Fruit fly (Drosophila melanogaster) whole organism, prepupa: ENCODE measurements around the gene CG16762.
A peak's percentile ranks its signal among the peaks of the same experiment; 100 is the strongest.

Experiments
- Blimp-1 ChIP-seq: fragments of 200-800 bp; sonication (Bioruptor generic); optimal IDR thresholded peaks from 3 replicates; lab custom pipeline; 2017; ENCODE audit warnings: missing biosample characterization, missing genetic modification characterization, mild to moderate bottlenecking, moderate library complexity, missing genetic modification reagents
- CG10631 ChIP-seq: fragments of 200-800 bp; sonication (Bioruptor generic); optimal IDR thresholded peaks from 2 replicates; lab custom pipeline; 2016; ENCODE audit warnings: missing biosample characterization, missing genetic modification characterization
- CG10669 ChIP-seq: fragments of 200-800 bp; sonication (Bioruptor generic); optimal IDR thresholded peaks from 3 replicates; lab custom pipeline; 2018; ENCODE audit warnings: missing biosample characterization, mild to moderate bottlenecking, missing genetic modification characterization, moderate library complexity
- CG11294 ChIP-seq: fragments of 200-800 bp; sonication (Bioruptor generic); IDR thresholded peaks from 2 replicates; pipeline ENCODE4 v1.3.6; 2022; ENCODE audit warnings: missing biosample characterization, missing genetic modification characterization
- CG11762 ChIP-seq: fragments of 200-800 bp; sonication (Bioruptor generic); optimal IDR thresholded peaks from 3 replicates; lab custom pipeline; 2016; ENCODE audit warnings: missing biosample characterization, missing genetic modification characterization; ENCODE audit not compliant: insufficient read depth
- CG11902 ChIP-seq: fragments of 200-800 bp; sonication (Bioruptor generic); optimal IDR thresholded peaks from 3 replicates; lab custom pipeline; 2016; ENCODE audit warnings: missing biosample characterization, missing genetic modification characterization
- CG15336 ChIP-seq: fragments of 200-800 bp; sonication (Bioruptor generic); IDR thresholded peaks from 2 replicates; pipeline ENCODE4 v1.3.6; 2022; ENCODE audit warnings: missing biosample characterization, missing genetic modification characterization
- CG1621 ChIP-seq: fragments of 200-800 bp; sonication (Bioruptor generic); optimal IDR thresholded peaks from 3 replicates; lab custom pipeline; 2018; ENCODE audit warnings: missing biosample characterization, mild to moderate bottlenecking, missing genetic modification characterization
- CG3032 ChIP-seq: fragments of 200-800 bp; optimal IDR thresholded peaks from 2 replicates; lab custom pipeline; 2019; ENCODE audit warnings: missing biosample characterization, mild to moderate bottlenecking, missing genetic modification characterization, moderate library complexity
- CG32006 ChIP-seq: fragments of 200-800 bp; sonication (Bioruptor generic); optimal IDR thresholded peaks from 3 replicates; lab custom pipeline; 2017; ENCODE audit warnings: missing biosample characterization, mild to moderate bottlenecking, missing genetic modification characterization
- CG3919 ChIP-seq: fragments of 200-800 bp; sonication (Bioruptor generic); optimal IDR thresholded peaks from 3 replicates; lab custom pipeline; 2016; ENCODE audit warnings: missing biosample characterization, missing genetic modification characterization
- CG6163 ChIP-seq: fragments of 200-800 bp; sonication (Bioruptor generic); IDR thresholded peaks from 3 replicates; pipeline ENCODE4 v1.3.6; 2022; ENCODE audit warnings: missing biosample characterization, missing genetic modification characterization
- CG6276 ChIP-seq: fragments of 200-800 bp; sonication (Bioruptor generic); optimal IDR thresholded peaks from 2 replicates; lab custom pipeline; 2017; ENCODE audit warnings: missing biosample characterization, mild to moderate bottlenecking, missing genetic modification characterization
- CG6792 ChIP-seq: fragments of 200-800 bp; sonication (Bioruptor generic); optimal IDR thresholded peaks from 3 replicates; lab custom pipeline; 2016; ENCODE audit warnings: missing biosample characterization, missing genetic modification characterization
- CG6808 ChIP-seq: fragments of 200-800 bp; sonication (Bioruptor generic); optimal IDR thresholded peaks from 3 replicates; lab custom pipeline; 2017; ENCODE audit warnings: missing biosample characterization, missing genetic modification characterization, mild to moderate bottlenecking, moderate library complexity, missing genetic modification reagents
- CG6854 ChIP-seq: fragments of 200-800 bp; sonication (Bioruptor generic); optimal IDR thresholded peaks from 2 replicates; lab custom pipeline; 2017; ENCODE audit warnings: missing biosample characterization, mild to moderate bottlenecking, missing genetic modification characterization
- CG8119 ChIP-seq: fragments of 200-800 bp; sonication (Bioruptor generic); IDR thresholded peaks from 3 replicates; pipeline ENCODE4 v1.3.6; 2022; ENCODE audit warnings: missing biosample characterization, missing genetic modification characterization
- CG8319 ChIP-seq: fragments of 200-800 bp; sonication (Bioruptor generic); optimal IDR thresholded peaks from 3 replicates; lab custom pipeline; 2016; ENCODE audit warnings: missing biosample characterization, missing genetic modification characterization
- CG8632 ChIP-seq: fragments of 200-800 bp; sonication (Bioruptor generic); optimal IDR thresholded peaks from 3 replicates; lab custom pipeline; 2016; ENCODE audit warnings: missing biosample characterization, missing genetic modification characterization
- CG9139 ChIP-seq: fragments of 200-800 bp; sonication (Bioruptor generic); optimal IDR thresholded peaks from 3 replicates; lab custom pipeline; 2017; ENCODE audit warnings: missing biosample characterization, mild to moderate bottlenecking, missing genetic modification characterization
- Eip78C ChIP-seq: fragments of 200-800 bp; sonication (Bioruptor generic); peaks from one replicate; lab custom pipeline; 2016; ENCODE audit warnings: missing biosample characterization, missing genetic modification characterization
- Eip93F ChIP-seq: fragments of 200-800 bp; sonication (Bioruptor generic); optimal IDR thresholded peaks from 2 replicates; lab custom pipeline; 2016; ENCODE audit warnings: missing biosample characterization, mild to moderate bottlenecking, missing genetic modification characterization
- Ets21C ChIP-seq: fragments of 200-800 bp; sonication (Bioruptor generic); optimal IDR thresholded peaks from 3 replicates; lab custom pipeline; 2016; ENCODE audit warnings: missing biosample characterization, missing genetic modification characterization
- Ets96B ChIP-seq: fragments of 200-800 bp; optimal IDR thresholded peaks from 2 replicates; lab custom pipeline; 2019; ENCODE audit warnings: missing biosample characterization, mild to moderate bottlenecking, missing genetic modification characterization, moderate library complexity
- Gug ChIP-seq: fragments of 200-800 bp; sonication (Bioruptor generic); IDR thresholded peaks from 2 replicates; pipeline ENCODE4 v1.3.6; 2022; ENCODE audit warnings: missing biosample characterization, missing genetic modification characterization
- Hr38 ChIP-seq: sonication (Bioruptor generic); optimal IDR thresholded peaks from 2 replicates; lab custom pipeline; 2016; ENCODE audit warnings: missing biosample characterization, missing genetic modification characterization
- Hr39 ChIP-seq: fragments of 200-800 bp; sonication (Bioruptor generic); optimal IDR thresholded peaks from 2 replicates; lab custom pipeline; 2016; ENCODE audit warnings: missing biosample characterization, missing genetic modification characterization
- Lpt ChIP-seq: fragments of 200-800 bp; sonication (Bioruptor generic); optimal IDR thresholded peaks from 3 replicates; lab custom pipeline; 2016; ENCODE audit warnings: missing biosample characterization, missing genetic modification characterization
- OdsH ChIP-seq: fragments of 200-800 bp; sonication (Bioruptor generic); optimal IDR thresholded peaks from 3 replicates; lab custom pipeline; 2016; ENCODE audit warnings: missing biosample characterization, missing genetic modification characterization
- Smox ChIP-seq: fragments of 200-800 bp; sonication (Bioruptor generic); optimal IDR thresholded peaks from 3 replicates; lab custom pipeline; 2016; ENCODE audit warnings: missing biosample characterization, missing genetic modification characterization
- Sox102F ChIP-seq: fragments of 200-800 bp; sonication (Bioruptor generic); optimal IDR thresholded peaks from 2 replicates; lab custom pipeline; 2016; ENCODE audit warnings: missing biosample characterization, mild to moderate bottlenecking, missing genetic modification characterization
- Sox15 ChIP-seq: fragments of 200-800 bp; sonication (Bioruptor generic); optimal IDR thresholded peaks from 3 replicates; lab custom pipeline; 2016; ENCODE audit warnings: missing biosample characterization, missing genetic modification characterization
- achi ChIP-seq: fragments of 200-800 bp; sonication (Bioruptor generic); optimal IDR thresholded peaks from 3 replicates; lab custom pipeline; 2016; ENCODE audit warnings: missing biosample characterization, missing genetic modification characterization
- acj6 ChIP-seq: fragments of 200-800 bp; sonication (Bioruptor generic); optimal IDR thresholded peaks from 3 replicates; lab custom pipeline; 2016; ENCODE audit warnings: missing biosample characterization, missing genetic modification characterization
- cyc ChIP-seq: fragments of 200-800 bp; sonication (Bioruptor generic); optimal IDR thresholded peaks from 3 replicates; lab custom pipeline; 2016; ENCODE audit warnings: missing biosample characterization, missing genetic modification characterization
- dac ChIP-seq: fragments of 200-800 bp; sonication (Bioruptor generic); optimal IDR thresholded peaks from 2 replicates; lab custom pipeline; 2017; ENCODE audit warnings: missing biosample characterization, mild to moderate bottlenecking, missing genetic modification characterization
- dsx ChIP-seq: fragments of 200-800 bp; optimal IDR thresholded peaks from 3 replicates; lab custom pipeline; 2019; ENCODE audit warnings: missing biosample characterization, mild to moderate bottlenecking, missing genetic modification characterization, moderate library complexity; ENCODE audit not compliant: poor library complexity, severe bottlenecking
- esn ChIP-seq: fragments of 200-800 bp; sonication (Bioruptor generic); optimal IDR thresholded peaks from 2 replicates; lab custom pipeline; 2016; ENCODE audit warnings: missing biosample characterization, mild to moderate bottlenecking, missing genetic modification characterization, moderate library complexity
- fd59A ChIP-seq: fragments of 200-800 bp; sonication (Bioruptor generic); optimal IDR thresholded peaks from 2 replicates; lab custom pipeline; 2017; ENCODE audit warnings: missing biosample characterization, mild to moderate bottlenecking, missing genetic modification characterization, missing genetic modification reagents
- fd85E ChIP-seq: fragments of 200-800 bp; sonication (Bioruptor generic); optimal IDR thresholded peaks from 3 replicates; lab custom pipeline; 2016; ENCODE audit warnings: missing biosample characterization, missing genetic modification characterization
- fkh ChIP-seq: fragments of 200-800 bp; sonication (Bioruptor generic); optimal IDR thresholded peaks from 3 replicates; lab custom pipeline; 2017; ENCODE audit warnings: missing biosample characterization, mild to moderate bottlenecking, missing genetic modification characterization, moderate library complexity
- net ChIP-seq: fragments of 200-800 bp; sonication (Bioruptor generic); optimal IDR thresholded peaks from 3 replicates; lab custom pipeline; 2016; ENCODE audit warnings: missing biosample characterization, missing genetic modification characterization
- salr ChIP-seq, 2 experiments: fragments of 200-800 bp; sonication (Bioruptor generic); optimal IDR thresholded peaks; 3 replicates each; lab custom pipeline; 2016 to 2018; ENCODE audit warnings: missing biosample characterization in 2 of 2, missing genetic modification characterization in 2 of 2, mild to moderate bottlenecking in 1 of 2
- ss ChIP-seq, 2 experiments: fragments of 200-800 bp; sonication (Bioruptor generic); optimal IDR thresholded peaks; 2 replicates in 1 of 2; 3 replicates in 1 of 2; lab custom pipeline; 2017 to 2018; ENCODE audit warnings: mild to moderate bottlenecking in 2 of 2, missing biosample characterization in 2 of 2, missing genetic modification characterization in 2 of 2, moderate library complexity in 1 of 2
- svp ChIP-seq: fragments of 200-800 bp; sonication (Bioruptor generic); peaks from one replicate; lab custom pipeline; 2016; ENCODE audit warnings: missing biosample characterization, missing genetic modification characterization
- vri ChIP-seq: fragments of 200-800 bp; sonication (Bioruptor generic); optimal IDR thresholded peaks from 3 replicates; lab custom pipeline; 2016; ENCODE audit warnings: missing biosample characterization, mild to moderate bottlenecking, missing genetic modification characterization

Gene CG16762

DNA sequence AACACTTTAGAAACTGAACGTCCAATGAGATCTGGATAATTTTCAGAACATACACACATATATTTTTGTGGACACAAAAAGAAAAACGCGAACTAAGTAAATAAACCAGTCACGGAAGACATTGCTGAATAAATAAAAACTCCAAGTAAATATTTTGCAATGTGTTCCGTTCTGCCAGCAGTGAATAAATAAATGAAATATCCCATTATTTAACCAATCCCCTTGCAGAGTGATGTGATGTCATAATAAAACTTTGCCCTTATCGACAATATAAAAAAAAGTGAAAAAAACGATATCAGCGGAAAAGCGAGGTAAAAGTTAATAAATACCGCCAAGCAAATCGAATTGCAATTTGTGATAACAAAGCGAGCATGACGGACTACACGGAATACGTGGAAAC, 15.3 kb upstream of the CG16762 start:
- no peak for TF ChIP-seq dsx (GFP tag; lab: Kevin White, UChicago)
- no peak for TF ChIP-seq Gug (GFP tag; lab: Robert Waterston, UW)
- TF ChIP-seq CG8119: no peak
- no peak for TF ChIP-seq dac (GFP tag; lab: Kevin White, UChicago)
- TF ChIP-seq Hr39 (GFP tag; lab: Kevin White, UChicago): no peak
- no peak for TF ChIP-seq CG11762
- TF ChIP-seq CG6163 (GFP tag; lab: Robert Waterston, UW): no peak
- peak; percentile 6 for TF ChIP-seq fkh
- no peak for TF ChIP-seq Smox
- no peak for TF ChIP-seq Sox102F (GFP tag; lab: Kevin White, UChicago)
- TF ChIP-seq CG6854: peak; percentile 12
- no peak for TF ChIP-seq acj6 (GFP tag; lab: Kevin White, UChicago)
- no peak for TF ChIP-seq CG10631 (GFP tag; lab: Kevin White, UChicago)
- no peak for TF ChIP-seq cyc (GFP tag; lab: Kevin White, UChicago)
- TF ChIP-seq CG10669 (GFP tag; lab: Kevin White, UChicago): no peak
- TF ChIP-seq Eip78C (GFP tag; lab: Kevin White, UChicago): peak; percentile 62
- TF ChIP-seq CG15336 (GFP tag; lab: Robert Waterston, UW): no peak
- no peak for TF ChIP-seq CG32006 (GFP tag; lab: Kevin White, UChicago)
- TF ChIP-seq CG6792 (GFP tag; lab: Kevin White, UChicago): no peak
- no peak for TF ChIP-seq Sox15 (GFP tag; lab: Kevin White, UChicago)
- TF ChIP-seq CG11902 (GFP tag; lab: Kevin White, UChicago): no peak
- TF ChIP-seq Lpt: no peak
- no peak for TF ChIP-seq CG8319 (GFP tag; lab: Kevin White, UChicago)
- peak; percentile 5 to 55 for TF ChIP-seq ss (GFP tag; optimal IDR thresholded peaks at IDR 0.05; lab: Kevin White, UChicago)
- no peak for TF ChIP-seq Blimp-1 (GFP tag; lab: Kevin White, UChicago)
- no peak for TF ChIP-seq CG8632 (GFP tag; lab: Kevin White, UChicago)
- no peak for TF ChIP-seq CG3919
- no peak for TF ChIP-seq esn
- TF ChIP-seq CG9139 (GFP tag; lab: Kevin White, UChicago): peak; percentile 43
- no peak for TF ChIP-seq Ets21C (GFP tag; lab: Kevin White, UChicago)
- TF ChIP-seq salr (GFP tag; optimal IDR thresholded peaks at IDR 0.05; lab: Kevin White, UChicago): no peak
- no peak for TF ChIP-seq Ets96B
- no peak for TF ChIP-seq achi (GFP tag; lab: Kevin White, UChicago)
- TF ChIP-seq CG6276 (GFP tag; lab: Kevin White, UChicago): no peak
- TF ChIP-seq vri (GFP tag; lab: Kevin White, UChicago): peak; percentile 84
- TF ChIP-seq fd59A: no peak
- TF ChIP-seq CG3032 (tag; lab: Kevin White, UChicago): no peak
- TF ChIP-seq CG1621 (tag; lab: Kevin White, UChicago): no peak
- peak; percentile 50 for TF ChIP-seq CG6808 (GFP tag; lab: Kevin White, UChicago)
- no peak for TF ChIP-seq fd85E
- no peak for TF ChIP-seq CG11294 (GFP tag; lab: Robert Waterston, UW)
- no peak for TF ChIP-seq Hr38
- no peak for TF ChIP-seq svp (GFP tag; lab: Kevin White, UChicago)
- TF ChIP-seq net: no peak
- no peak for TF ChIP-seq OdsH (GFP tag; lab: Kevin White, UChicago)
- TF ChIP-seq Eip93F (GFP tag; lab: Kevin White, UChicago): no peak
